Fruit fly (Drosophila melanogaster) whole organism, embryonic: Measurements from ENCODE around the gene CG13700.
A peak's percentile ranks its signal among the peaks of the same experiment; 100 is the strongest.

ENCODE experiments used
- Awh ChIP-seq: fragments of 200-800 bp; sonication (Bioruptor generic); IDR thresholded peaks from 2 replicates; pipeline ENCODE4, ENCODE4 v1.3.6; 2022; ENCODE audit warnings: missing biosample characterization, missing genetic modification characterization
- B-H2 ChIP-seq: fragments of 200-800 bp; sonication (Bioruptor generic); optimal IDR thresholded peaks from 2 replicates; lab custom pipeline; 2018; ENCODE audit warnings: missing biosample characterization, mild to moderate bottlenecking, missing genetic modification characterization
- Bdp1 ChIP-seq: fragments of 200-800 bp; sonication (Bioruptor generic); optimal IDR thresholded peaks from 3 replicates; lab custom pipeline; 2016; ENCODE audit warnings: missing biosample characterization, missing genetic modification characterization
- CG10209 ChIP-seq: fragments of 200-800 bp; sonication (Bioruptor generic); optimal IDR thresholded peaks from 3 replicates; lab custom pipeline; 2017; ENCODE audit warnings: missing biosample characterization, mild to moderate bottlenecking, missing genetic modification characterization, missing genetic modification reagents
- CG1024 ChIP-seq: fragments of 200-800 bp; sonication (Bioruptor generic); IDR thresholded peaks from 2 replicates; pipeline ENCODE4 v1.3.6; 2022; ENCODE audit warnings: missing biosample characterization, missing genetic modification characterization
- CG11560 ChIP-seq: fragments of 200-800 bp; sonication (Bioruptor generic); IDR thresholded peaks from 3 replicates; pipeline ENCODE4 v1.3.6; 2022; ENCODE audit warnings: missing biosample characterization, missing genetic modification characterization
- CG11723 ChIP-seq: fragments of 200-800 bp; sonication (Bioruptor generic); optimal IDR thresholded peaks from 2 replicates; lab custom pipeline; 2017; ENCODE audit warnings: missing biosample characterization, mild to moderate bottlenecking, missing genetic modification characterization
- CG1233 ChIP-seq: fragments of 200-800 bp; sonication (Bioruptor generic); optimal IDR thresholded peaks from 4 replicates; lab custom pipeline; 2018; ENCODE audit warnings: missing biosample characterization, mild to moderate bottlenecking, missing genetic modification characterization
- CG14050 ChIP-seq: fragments of 200-800 bp; sonication (Bioruptor generic); IDR thresholded peaks from 3 replicates; pipeline ENCODE4 v1.3.6; 2022; ENCODE audit warnings: missing biosample characterization, missing genetic modification characterization
- CG17829 ChIP-seq: fragments of 200-800 bp; optimal IDR thresholded peaks from 2 replicates; lab custom pipeline; 2019; ENCODE audit warnings: missing biosample characterization, mild to moderate bottlenecking, missing genetic modification characterization, moderate library complexity
- CG2875 ChIP-seq: fragments of 200-800 bp; sonication (Bioruptor generic); optimal IDR thresholded peaks from 2 replicates; lab custom pipeline; 2017; ENCODE audit warnings: missing biosample characterization, mild to moderate bottlenecking, missing genetic modification characterization, missing genetic modification reagents
- CG31441 ChIP-seq: fragments of 200-800 bp; sonication (Bioruptor generic); IDR thresholded peaks from 2 replicates; pipeline ENCODE4 v1.3.6; 2022; ENCODE audit warnings: missing biosample characterization, missing genetic modification characterization
- CG3281 ChIP-seq: fragments of 200-800 bp; sonication (Bioruptor generic); optimal IDR thresholded peaks from 3 replicates; lab custom pipeline; 2017; ENCODE audit warnings: missing biosample characterization, mild to moderate bottlenecking, missing genetic modification characterization
- CG33213 ChIP-seq: fragments of 200-800 bp; sonication (Bioruptor generic); optimal IDR thresholded peaks from 3 replicates; lab custom pipeline; 2016; ENCODE audit warnings: missing biosample characterization, missing genetic modification characterization
- CG34224 ChIP-seq: fragments of 200-800 bp; sonication (Bioruptor generic); IDR thresholded peaks from 3 replicates; pipeline ENCODE4 v1.3.6; 2022; ENCODE audit warnings: missing biosample characterization, missing genetic modification characterization; ENCODE audit not compliant: partially characterized antibody
- CG3838 ChIP-seq: fragments of 200-800 bp; sonication (Bioruptor generic); optimal IDR thresholded peaks from 3 replicates; lab custom pipeline; 2016; ENCODE audit warnings: missing biosample characterization, missing genetic modification characterization
- CG3847 ChIP-seq: fragments of 200-800 bp; sonication (Bioruptor generic); IDR thresholded peaks from 2 replicates; pipeline ENCODE4 v1.3.6; 2022; ENCODE audit warnings: missing biosample characterization, missing genetic modification characterization
- CG4282 ChIP-seq: fragments of 200-800 bp; sonication (Bioruptor generic); optimal IDR thresholded peaks from 2 replicates; lab custom pipeline; 2016; ENCODE audit warnings: missing biosample characterization, missing genetic modification characterization
- CG4328 ChIP-seq: fragments of 200-800 bp; sonication (Bioruptor generic); optimal IDR thresholded peaks from 3 replicates; lab custom pipeline; 2017; ENCODE audit warnings: missing biosample characterization, missing genetic modification reagents, missing genetic modification characterization
- CG6272 ChIP-seq: fragments of 200-800 bp; sonication (Bioruptor generic); IDR thresholded peaks from 2 replicates; pipeline ENCODE4 v1.3.6; 2022; ENCODE audit warnings: missing biosample characterization, missing genetic modification characterization
- CG6683 ChIP-seq: fragments of 200-800 bp; sonication (Bioruptor generic); optimal IDR thresholded peaks from 2 replicates; lab custom pipeline; 2017; ENCODE audit warnings: missing biosample characterization, mild to moderate bottlenecking, missing genetic modification characterization, missing genetic modification reagents
- CG7357 ChIP-seq: fragments of 200-800 bp; sonication (Bioruptor generic); IDR thresholded peaks from 3 replicates; pipeline ENCODE4 v1.3.6; 2022; ENCODE audit warnings: missing biosample characterization, missing genetic modification characterization
- CG8924 ChIP-seq: fragments of 200-800 bp; optimal IDR thresholded peaks from 3 replicates; lab custom pipeline; 2019; ENCODE audit warnings: missing biosample characterization, mild to moderate bottlenecking, missing genetic modification characterization, moderate library complexity
- Eip74EF ChIP-seq, 2 experiments: fragments of 200-800 bp in 1 of 2; fragments of >200 bp in 1 of 2; sonication (Bioruptor generic) in 1 of 2; optimal IDR thresholded peaks; 2 replicates each; lab custom pipeline; 2017 to 2019; ENCODE audit warnings: missing biosample characterization in 2 of 2, missing genetic modification characterization in 2 of 2, mild to moderate bottlenecking in 1 of 2, moderate library complexity in 1 of 2
- Kr ChIP-seq: fragments of 200-800 bp; sonication (Bioruptor generic); optimal IDR thresholded peaks from 2 replicates; lab custom pipeline; 2017; ENCODE audit warnings: missing biosample characterization, mild to moderate bottlenecking, missing genetic modification characterization
- Mes4 ChIP-seq: fragments of 200-800 bp; sonication (Bioruptor generic); optimal IDR thresholded peaks from 2 replicates; lab custom pipeline; 2016; ENCODE audit warnings: missing biosample characterization, missing genetic modification characterization
- Ssrp ChIP-seq: fragments of 200-800 bp; sonication (Bioruptor generic); optimal IDR thresholded peaks from 2 replicates; lab custom pipeline; 2018; ENCODE audit warnings: missing biosample characterization, mild to moderate bottlenecking, missing genetic modification characterization, moderate library complexity
- TFAM ChIP-seq: fragments of 200-800 bp; sonication (Bioruptor generic); optimal IDR thresholded peaks from 2 replicates; lab custom pipeline; 2017; ENCODE audit warnings: missing biosample characterization, missing genetic modification characterization, inconsistent platforms
- Trl ChIP-seq, 3 experiments: fragments of >200 bp in 2 of 3; fragments of 200-800 bp in 1 of 3; sonication (Bioruptor generic) in 1 of 3; optimal IDR thresholded peaks; 2 replicates in 1 of 3; 3 replicates in 2 of 3; lab custom pipeline; 2016 to 2017; ENCODE audit warnings: missing biosample characterization in 1 of 3, missing genetic modification characterization in 1 of 3
- ap ChIP-seq: fragments of 200-800 bp; sonication (Bioruptor generic); IDR thresholded peaks from 2 replicates; pipeline ENCODE4 v1.3.6; 2022; ENCODE audit warnings: missing biosample characterization, missing genetic modification characterization
- ato ChIP-seq: fragments of 200-800 bp; sonication (Bioruptor generic); IDR thresholded peaks from 2 replicates; pipeline ENCODE4 v1.3.6; 2022; ENCODE audit warnings: missing biosample characterization, missing genetic modification characterization; ENCODE audit not compliant: partially characterized antibody
- bab2 ChIP-seq: fragments of 200-800 bp; sonication (Bioruptor generic); optimal IDR thresholded peaks from 2 replicates; lab custom pipeline; 2016; ENCODE audit warnings: missing biosample characterization, missing genetic modification characterization
- cad ChIP-seq: fragments of >200 bp; optimal IDR thresholded peaks from 2 replicates; lab custom pipeline; 2017; ENCODE audit warnings: missing biosample characterization, missing genetic modification characterization
- crol ChIP-seq: fragments of 200-800 bp; sonication (Bioruptor generic); IDR thresholded peaks from 2 replicates; pipeline ENCODE4 v1.3.6; 2022; ENCODE audit warnings: missing biosample characterization, missing genetic modification characterization
- danr ChIP-seq: fragments of 200-800 bp; sonication (Bioruptor generic); IDR thresholded peaks from 2 replicates; pipeline ENCODE4 v1.3.6; 2022; ENCODE audit warnings: missing biosample characterization, missing genetic modification characterization
- eyg ChIP-seq: fragments of 200-800 bp; sonication (Bioruptor generic); optimal IDR thresholded peaks from 3 replicates; lab custom pipeline; 2016; ENCODE audit warnings: missing biosample characterization, missing genetic modification characterization
- gfzf ChIP-seq: fragments of 200-800 bp; sonication (Bioruptor generic); optimal IDR thresholded peaks from 2 replicates; lab custom pipeline; 2016; ENCODE audit warnings: missing biosample characterization, mild to moderate bottlenecking, missing genetic modification characterization, moderate library complexity
- gt ChIP-seq: fragments of 200-800 bp; sonication (Bioruptor generic); IDR thresholded peaks from 2 replicates; pipeline ENCODE4 v1.3.6; 2022; ENCODE audit warnings: missing biosample characterization, missing genetic modification characterization
- hb ChIP-seq: fragments of 200-800 bp; sonication (Bioruptor generic); IDR thresholded peaks from 3 replicates; pipeline ENCODE4 v1.3.6; 2022; ENCODE audit warnings: missing biosample characterization, missing genetic modification characterization; ENCODE audit not compliant: partially characterized antibody
- hkb ChIP-seq, 2 experiments: fragments of 200-800 bp in 1 of 2; fragments of >200 bp in 1 of 2; sonication (Bioruptor generic) in 1 of 2; IDR thresholded peaks in 1 of 2; optimal IDR thresholded peaks in 1 of 2; 2 replicates each; pipeline versions ENCODE4 v1.3.6 to Lab custom; 2017 to 2022; ENCODE audit warnings: missing biosample characterization in 1 of 2, missing genetic modification characterization in 1 of 2
- ind ChIP-seq: fragments of 200-800 bp; sonication (Bioruptor generic); optimal IDR thresholded peaks from 3 replicates; lab custom pipeline; 2016; ENCODE audit warnings: missing biosample characterization, missing genetic modification characterization
- insv ChIP-seq, 2 experiments: fragments of 200-800 bp; sonication (Bioruptor generic); optimal IDR thresholded peaks; 3 replicates each; lab custom pipeline; 2016 to 2018; ENCODE audit warnings: missing biosample characterization in 2 of 2, missing genetic modification characterization in 2 of 2
- klu ChIP-seq: fragments of 200-800 bp; sonication (Bioruptor generic); IDR thresholded peaks from 2 replicates; pipeline ENCODE4 v1.3.6; 2022; ENCODE audit warnings: missing biosample characterization, missing genetic modification characterization
- lab ChIP-seq: fragments of 200-800 bp; sonication (Bioruptor generic); optimal IDR thresholded peaks from 3 replicates; lab custom pipeline; 2017; ENCODE audit warnings: missing biosample characterization, missing genetic modification characterization, mild to moderate bottlenecking, moderate library complexity, missing genetic modification reagents
- pan ChIP-seq, 4 experiments: fragments of >200 bp in 3 of 4; fragments of 200-800 bp in 1 of 4; sonication (Bioruptor generic) in 1 of 4; optimal IDR thresholded peaks in 3 of 4; IDR thresholded peaks in 1 of 4; 2 replicates each; pipeline versions ENCODE4 v1.3.6 to Lab custom; 2017 to 2022; ENCODE audit warnings: missing biosample characterization in 2 of 4, missing genetic modification characterization in 2 of 4, mixed read lengths in 1 of 4
- prd ChIP-seq, 3 experiments: fragments of >200 bp in 2 of 3; fragments of 200-800 bp in 1 of 3; sonication (Bioruptor generic) in 1 of 3; optimal IDR thresholded peaks in 2 of 3; IDR thresholded peaks in 1 of 3; 2 replicates in 2 of 3; 3 replicates in 1 of 3; pipeline versions ENCODE4 v1.3.6 to Lab custom; 2017 to 2022; ENCODE audit warnings: missing biosample characterization in 1 of 3, missing genetic modification characterization in 1 of 3
- shn ChIP-seq: fragments of 200-800 bp; sonication (Bioruptor generic); optimal IDR thresholded peaks from 3 replicates; lab custom pipeline; 2016; ENCODE audit warnings: missing biosample characterization, missing genetic modification characterization
- wor ChIP-seq: fragments of 200-800 bp; sonication (Bioruptor generic); IDR thresholded peaks from 2 replicates; pipeline ENCODE4 v1.3.6; 2022; ENCODE audit warnings: missing biosample characterization, missing genetic modification characterization
- z ChIP-seq: fragments of 200-800 bp; sonication (Bioruptor generic); IDR thresholded peaks from 3 replicates; pipeline ENCODE4 v1.3.6; 2022; ENCODE audit warnings: missing biosample characterization, missing genetic modification characterization

Gene CG13700

dm6 chr3L:18250652-18251051 lies 50.4 kb downstream of the CG13700 start (continued):
- no peak for TF ChIP-seq cad
- peak in 1 of 2 experiments; percentile 22 for TF ChIP-seq Eip74EF (GFP tag; optimal IDR thresholded peaks at IDR 0.05; lab: Kevin White, UChicago)
- TF ChIP-seq TFAM: no peak
- peak; percentile 22 for TF ChIP-seq CG2875 (GFP tag; lab: Kevin White, UChicago)
- no peak for TF ChIP-seq CG33213
- TF ChIP-seq hkb (optimal IDR thresholded peaks at IDR 0.05; lab: Kevin White, UChicago): no peak
- TF ChIP-seq hkb (GFP tag; IDR thresholded peaks at IDR 0.05; lab: Robert Waterston, UW): peak; percentile 47
- TF ChIP-seq Bdp1 (GFP tag; lab: Kevin White, UChicago): no peak
- TF ChIP-seq CG3847 (GFP tag; lab: Robert Waterston, UW): 0 out of 2 replicates have a peak, but pooled peaks have one; percentile 36
- no peak for TF ChIP-seq CG7357
- TF ChIP-seq lab (GFP tag; lab: Kevin White, UChicago): no peak
- peak; percentile 16; the same call in 1 of the 3 replicates for TF ChIP-seq CG11560 (tag; lab: Robert Waterston, UW)
- TF ChIP-seq Ssrp: peak; percentile 80
- peak; percentile 33 for TF ChIP-seq ap (GFP tag; lab: Robert Waterston, UW)
- TF ChIP-seq CG4328 (GFP tag; lab: Kevin White, UChicago): no peak
- 0 out of 2 replicates have a peak, but pooled peaks have one; percentile 26 for TF ChIP-seq Awh (GFP tag; lab: Robert Waterston, UW)
- no peak for TF ChIP-seq CG3281 (GFP tag; lab: Kevin White, UChicago)
- no peak for TF ChIP-seq prd (optimal IDR thresholded peaks at IDR 0.05; lab: Kevin White, UChicago)
- TF ChIP-seq prd (GFP tag; IDR thresholded peaks at IDR 0.05; lab: Robert Waterston, UW): peak; percentile 82
- peak; percentile 21 for TF ChIP-seq ind
- no peak for TF ChIP-seq pan (optimal IDR thresholded peaks at IDR 0.05; lab: Kevin White, UChicago)
- peak in 1 of 2 experiments; percentile 49 for TF ChIP-seq pan (GFP tag; optimal IDR thresholded peaks at IDR 0.05 in 1 of 2, IDR thresholded peaks at IDR 0.05 in 1 of 2)
- no peak for TF ChIP-seq CG6683
- TF ChIP-seq eyg (GFP tag; lab: Kevin White, UChicago): no peak
- no peak for TF ChIP-seq CG1024 (GFP tag; lab: Robert Waterston, UW)
- peak; percentile 17 for TF ChIP-seq CG11723
- no peak for TF ChIP-seq CG4282 (GFP tag; lab: Kevin White, UChicago)
- no peak for TF ChIP-seq z
- TF ChIP-seq gfzf (GFP tag; lab: Kevin White, UChicago): no peak
- TF ChIP-seq crol (GFP tag; lab: Robert Waterston, UW): no peak
- no peak for TF ChIP-seq B-H2 (GFP tag; lab: Kevin White, UChicago)
- no peak for TF ChIP-seq shn
- no peak; the same call in 1 of the 2 replicates for TF ChIP-seq gt (GFP tag; lab: Robert Waterston, UW)
- peak; percentile 55 for TF ChIP-seq wor (GFP tag; lab: Robert Waterston, UW)
- TF ChIP-seq Mes4 (GFP tag; lab: Kevin White, UChicago): no peak
- TF ChIP-seq CG1233 (GFP tag; lab: Kevin White, UChicago): peak; percentile 28
- no peak for TF ChIP-seq Kr (GFP tag; lab: Kevin White, UChicago)
- TF ChIP-seq CG34224: no peak
- no peak for TF ChIP-seq klu (GFP tag; lab: Robert Waterston, UW)
- no peak for TF ChIP-seq ato
- TF ChIP-seq CG6272: no peak
- no peak for TF ChIP-seq insv (GFP tag; optimal IDR thresholded peaks at IDR 0.05; lab: Kevin White, UChicago)
- peak; percentile 67 for TF ChIP-seq CG8924
- no peak for TF ChIP-seq hb (GFP tag; lab: Robert Waterston, UW)
- TF ChIP-seq CG31441 (GFP tag; lab: Robert Waterston, UW): peak; percentile 72
- peak; percentile 76 for TF ChIP-seq CG17829 (tag; lab: Kevin White, UChicago)
- peak; percentile 36; the same call in 1 of the 2 replicates for TF ChIP-seq danr
- no peak for TF ChIP-seq Trl (optimal IDR thresholded peaks at IDR 0.05; lab: Kevin White, UChicago)
- no peak for TF ChIP-seq Trl (GFP tag; optimal IDR thresholded peaks at IDR 0.05; lab: Kevin White, UChicago)
- TF ChIP-seq CG14050 (GFP tag; lab: Robert Waterston, UW): 0 out of 3 replicates have a peak, but pooled peaks have one; percentile 17
- no peak for TF ChIP-seq CG3838 (GFP tag; lab: Kevin White, UChicago)
- peak; percentile 57 for TF ChIP-seq CG10209 (GFP tag; lab: Kevin White, UChicago)
- no peak for TF ChIP-seq bab2 (GFP tag; lab: Kevin White, UChicago)
